Worm (Caenorhabditis elegans) whole organism, midembryonic: ENCODE measurements around the gene C09F12.2.

Source experiments
- klf-2 ChIP-seq: fragments of 200-800 bp; sonication (Bioruptor generic); conservative IDR thresholded peaks from 2 replicates; pipeline ENCODE4 v1.3.6; 2022; ENCODE audit warnings: missing genetic modification reagents, missing genetic modification characterization, missing compliant biosample characterization
- med-1 ChIP-seq: sonication (generic microtip); optimal IDR thresholded peaks from 2 replicates; lab custom pipeline; 2017; ENCODE audit warnings: missing genetic modification characterization, mild to moderate bottlenecking, missing compliant biosample characterization, antibody characterized with exemption, missing genetic modification reagents; ENCODE audit not compliant: insufficient read depth
- tab-1 ChIP-seq: fragments of 200-800 bp; sonication (Bioruptor generic); IDR thresholded peaks from 2 replicates; pipeline ENCODE4 v1.3.6; 2022; ENCODE audit warnings: missing genetic modification characterization, missing compliant biosample characterization
- ztf-23 ChIP-seq: fragments of 200-800 bp; sonication (Bioruptor generic); IDR thresholded peaks from 2 replicates; pipeline ENCODE4 v1.3.6; 2022; ENCODE audit warnings: missing genetic modification reagents, missing genetic modification characterization, missing compliant biosample characterization

- TF ChIP-seq tab-1 (GFP tag; lab: Robert Waterston, UW) (no peak), med-1 (GFP tag; lab: Kevin White, UChicago) (no peak), ztf-23 (no peak), klf-2 (GFP tag; lab: Robert Waterston, UW) (no peak)
Measured at ce11 chrX:11078150-11078549, 24.4 kb downstream of the C09F12.2 start, which contains the start of gene W04G3.10.
